Fruit fly (Drosophila melanogaster) whole organism, wandering third instar larva: ENCODE measurements around the gene Clp.

ENCODE experiments used
- Hnf4 ChIP-seq: fragments of 200-800 bp; sonication (Bioruptor generic); optimal IDR thresholded peaks from 2 replicates; lab custom pipeline; 2016; ENCODE audit warnings: missing biosample characterization, mild to moderate bottlenecking, missing genetic modification characterization
- Hr78 ChIP-seq: fragments of >200 bp; optimal IDR thresholded peaks from 2 replicates; lab custom pipeline; 2017; ENCODE audit warnings: missing biosample characterization, missing genetic modification characterization
- Hr83 ChIP-seq: fragments of 200-300 bp; sonication (Bioruptor generic); optimal IDR thresholded peaks from 2 replicates; lab custom pipeline; 2016; ENCODE audit warnings: missing biosample characterization, mild to moderate bottlenecking, missing genetic modification characterization, moderate library complexity; ENCODE audit not compliant: poor library complexity, severe bottlenecking
- Mio ChIP-seq: sonication (Bioruptor generic); optimal IDR thresholded peaks from 2 replicates; lab custom pipeline; 2016; ENCODE audit warnings: missing biosample characterization, missing genetic modification characterization
- Myc ChIP-seq: fragments of >200 bp; optimal IDR thresholded peaks from 2 replicates; lab custom pipeline; 2017
- N ChIP-seq: fragments of >200 bp; optimal IDR thresholded peaks from 2 replicates; lab custom pipeline; 2018; ENCODE audit warnings: missing biosample characterization, missing external identifiers, missing genetic modification characterization
- br ChIP-seq: fragments of 200-800 bp; sonication (Bioruptor generic); optimal IDR thresholded peaks from 2 replicates; lab custom pipeline; 2016; ENCODE audit warnings: missing biosample characterization, missing genetic modification characterization
- jim ChIP-seq: fragments of 175-275, 200-325 bp; sonication (Bioruptor generic); optimal IDR thresholded peaks from 2 replicates; lab custom pipeline; 2016; ENCODE audit warnings: missing biosample characterization, mild to moderate bottlenecking, missing genetic modification characterization
- lola ChIP-seq: fragments of >200 bp; optimal IDR thresholded peaks from 2 replicates; lab custom pipeline; 2017; ENCODE audit warnings: missing biosample characterization, missing genetic modification characterization
- pan ChIP-seq: fragments of >200 bp; optimal IDR thresholded peaks from 2 replicates; lab custom pipeline; 2017
- psq ChIP-seq: fragments of 200-800 bp; sonication (Bioruptor generic); optimal IDR thresholded peaks from 3 replicates; lab custom pipeline; 2017; ENCODE audit warnings: missing biosample characterization, mild to moderate bottlenecking, missing genetic modification characterization, moderate library complexity
- usp ChIP-seq: fragments of >200 bp; optimal IDR thresholded peaks from 2 replicates; lab custom pipeline; 2017; ENCODE audit warnings: missing biosample characterization, missing genetic modification characterization

DNA sequence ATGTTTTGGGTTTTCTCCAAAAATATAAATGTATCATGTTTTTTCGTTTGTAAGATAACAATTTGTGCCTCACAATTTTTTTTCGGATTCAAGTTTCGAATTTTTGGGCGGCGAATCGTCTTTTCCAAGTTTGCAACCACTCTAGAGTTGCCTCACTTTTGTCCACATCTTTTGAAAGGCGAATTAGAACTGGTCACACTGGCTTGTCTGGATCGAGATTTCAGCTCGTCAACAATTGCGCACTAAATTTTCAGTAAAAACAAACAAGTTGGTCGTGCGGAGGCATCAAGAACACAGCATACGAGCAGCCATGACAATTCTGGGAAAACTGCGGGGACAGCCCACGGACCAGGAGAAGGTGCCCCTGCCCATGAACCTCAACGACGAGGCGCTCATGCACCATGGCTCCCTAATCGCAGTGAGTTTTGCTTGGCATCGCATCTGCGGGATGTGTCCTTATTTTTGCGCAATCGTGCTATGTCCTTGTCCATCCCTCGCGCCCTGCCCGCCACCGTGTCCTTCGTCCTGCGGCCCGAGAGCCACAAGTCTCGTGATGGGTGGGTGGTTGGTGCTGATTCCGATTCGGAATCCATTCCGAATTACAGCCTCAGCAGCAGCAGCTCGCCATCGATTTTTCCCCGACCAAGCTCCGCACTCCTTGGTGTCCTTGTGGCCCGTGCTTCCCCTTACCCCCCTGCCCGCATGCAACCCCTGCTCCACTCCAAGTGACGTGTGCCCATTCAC is 1.6 kb downstream of the Clp start, which contains the start of gene CG3662:
- no peak for TF ChIP-seq Hr83 (GFP tag; lab: Kevin White, UChicago)
- no peak for TF ChIP-seq Hr78
- TF ChIP-seq N (GFP tag; lab: Kevin White, UChicago), result no peak
- TF ChIP-seq Myc, result no peak
- TF ChIP-seq br (GFP tag; lab: Kevin White, UChicago), result no peak
- TF ChIP-seq usp (GFP tag; lab: Kevin White, UChicago), result no peak
- no peak for TF ChIP-seq lola (GFP tag; lab: Kevin White, UChicago)
- no peak for TF ChIP-seq psq (GFP tag; lab: Kevin White, UChicago)
- TF ChIP-seq Mio, result no peak
- no peak for TF ChIP-seq jim (GFP tag; lab: Kevin White, UChicago)
- TF ChIP-seq pan (lab: Kevin White, UChicago), result no peak
- TF ChIP-seq Hnf4, result no peak
